Worm (Caenorhabditis elegans): ENCODE results near the gene chdh-1.

DNA sequence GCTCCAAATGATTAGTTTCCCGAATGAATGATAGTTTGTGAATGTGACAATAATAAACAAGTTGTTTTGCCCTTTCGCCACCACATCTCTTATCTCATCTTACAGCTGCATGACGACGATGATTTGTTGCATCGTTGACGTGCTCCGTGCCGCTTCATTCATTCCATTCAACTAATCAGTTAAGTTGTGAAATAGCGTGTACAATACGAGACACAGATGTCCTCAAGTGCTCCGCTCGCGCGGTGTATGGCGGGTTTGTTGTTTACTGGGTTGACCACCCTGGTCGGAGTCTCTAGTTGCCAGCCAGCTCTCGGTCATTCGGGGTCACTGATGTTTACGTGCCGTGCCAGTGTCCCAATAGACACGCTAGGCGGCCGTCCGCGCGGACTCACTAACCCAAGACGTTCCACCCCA lies 49.2 kb upstream of the chdh-1 start:
- TF ChIP-seq nhr-237 (tag; optimal IDR thresholded peaks at IDR 0.05) = no peak
- TF ChIP-seq fos-1 (tag; optimal IDR thresholded peaks at IDR 0.05) = no peak
- TF ChIP-seq jun-1 (tag; optimal IDR thresholded peaks at IDR 0.05) = no peak
- TF ChIP-seq egl-27 (tag; optimal IDR thresholded peaks at IDR 0.05) = no peak
- no peak for TF ChIP-seq nhr-11 (tag; optimal IDR thresholded peaks at IDR 0.05)
- no peak for TF ChIP-seq lin-39 (tag; optimal IDR thresholded peaks at IDR 0.05)
- TF ChIP-seq ama-1 (optimal IDR thresholded peaks at IDR 0.05) = no peak
- TF ChIP-seq ztf-4 (tag; optimal IDR thresholded peaks at IDR 0.05) = no peak
- TF ChIP-seq nhr-77 (tag; optimal IDR thresholded peaks at IDR 0.05) = no peak
- no peak for TF ChIP-seq nhr-28 (tag; optimal IDR thresholded peaks at IDR 0.05)
- peak; percentile 73 for TF ChIP-seq pqm-1 (tag; optimal IDR thresholded peaks at IDR 0.05)
